Fruit fly (Drosophila melanogaster): ENCODE measurements around the gene Cpr78Cc.

DNA sequence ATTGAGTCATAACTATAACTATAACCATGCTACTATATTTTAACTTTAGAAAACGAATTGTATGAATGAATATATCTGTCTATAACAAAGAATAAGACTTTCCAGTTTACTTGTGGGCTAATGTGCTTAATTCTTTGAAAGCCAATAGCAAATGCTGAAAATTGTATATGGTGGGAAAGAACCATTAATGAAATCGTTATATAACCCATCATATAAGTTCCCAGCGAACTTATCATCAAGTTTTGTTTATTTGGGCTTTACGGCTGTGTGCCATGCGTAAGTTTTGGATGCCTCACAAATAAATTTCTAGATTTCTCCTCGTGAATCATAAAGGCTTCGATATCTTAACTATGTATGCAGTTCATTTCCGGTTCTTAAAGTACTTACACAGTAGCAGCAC lies 16.6 kb upstream of the Cpr78Cc start:
- TF ChIP-seq CG8478 (optimal IDR thresholded peaks at IDR 0.05) (no peak), CTCF (optimal IDR thresholded peaks at IDR 0.05) (no peak)
